Fruit fly (Drosophila melanogaster) whole organism, embryonic: ENCODE results near the gene Atg2.
A peak's percentile ranks its signal among the peaks of the same experiment; 100 is the strongest.

Experiments
- Ada2b ChIP-seq: fragments of 200-800 bp; sonication (Bioruptor generic); IDR thresholded peaks from 2 replicates; pipeline ENCODE4 v1.3.6; 2022; ENCODE audit warnings: missing biosample characterization, missing genetic modification characterization
- CG10462 ChIP-seq: fragments of 200-800 bp; sonication (Bioruptor generic); optimal IDR thresholded peaks from 2 replicates; lab custom pipeline; 2016; ENCODE audit warnings: missing biosample characterization, missing genetic modification characterization
- CG13894 ChIP-seq: fragments of 200-800 bp; sonication (Bioruptor generic); optimal IDR thresholded peaks from 3 replicates; lab custom pipeline; 2018; ENCODE audit warnings: missing biosample characterization, mild to moderate bottlenecking, missing genetic modification characterization, moderate library complexity
- CG14667 ChIP-seq: fragments of 200-800 bp; sonication (Bioruptor generic); IDR thresholded peaks from 2 replicates; pipeline ENCODE4 v1.3.6; 2022; ENCODE audit warnings: missing biosample characterization, missing genetic modification characterization
- CG18619 ChIP-seq: fragments of 200-800 bp; sonication (Bioruptor generic); optimal IDR thresholded peaks from 3 replicates; lab custom pipeline; 2017; ENCODE audit warnings: missing biosample characterization, mild to moderate bottlenecking, missing genetic modification characterization
- CG2875 ChIP-seq: fragments of 200-800 bp; sonication (Bioruptor generic); optimal IDR thresholded peaks from 2 replicates; lab custom pipeline; 2017; ENCODE audit warnings: missing biosample characterization, mild to moderate bottlenecking, missing genetic modification characterization, missing genetic modification reagents
- CG2889 ChIP-seq: fragments of 200-800 bp; sonication (Bioruptor generic); IDR thresholded peaks from 3 replicates; pipeline ENCODE4 v1.3.6; 2022; ENCODE audit warnings: missing biosample characterization, missing genetic modification characterization
- CG3065 ChIP-seq: fragments of 200-800 bp; sonication (Bioruptor generic); optimal IDR thresholded peaks from 2 replicates; lab custom pipeline; 2016; ENCODE audit warnings: missing biosample characterization, missing genetic modification characterization
- CG4820 ChIP-seq: fragments of 200-800 bp; sonication (Bioruptor generic); optimal IDR thresholded peaks from 3 replicates; lab custom pipeline; 2016; ENCODE audit warnings: missing biosample characterization, missing genetic modification characterization
- CG5245 ChIP-seq: fragments of 200-800 bp; sonication (Bioruptor generic); optimal IDR thresholded peaks from 3 replicates; lab custom pipeline; 2016; ENCODE audit warnings: missing biosample characterization, missing genetic modification characterization
- CG6791 ChIP-seq: fragments of 200-800 bp; sonication (Bioruptor generic); IDR thresholded peaks from 3 replicates; pipeline ENCODE4 v1.3.6; 2022; ENCODE audit warnings: missing biosample characterization, missing genetic modification characterization; ENCODE audit not compliant: partially characterized antibody
- CG7271 ChIP-seq: fragments of 200-800 bp; sonication (Bioruptor generic); optimal IDR thresholded peaks from 2 replicates; lab custom pipeline; 2018; ENCODE audit warnings: missing biosample characterization, mild to moderate bottlenecking, missing genetic modification characterization, moderate library complexity
- CG7745 ChIP-seq: fragments of 200-800 bp; sonication (Bioruptor generic); optimal IDR thresholded peaks from 2 replicates; lab custom pipeline; 2018; ENCODE audit warnings: missing biosample characterization, mild to moderate bottlenecking, missing genetic modification characterization, moderate library complexity
- CG7987 ChIP-seq: fragments of 200-800 bp; sonication (Bioruptor generic); optimal IDR thresholded peaks from 2 replicates; lab custom pipeline; 2018; ENCODE audit warnings: missing biosample characterization, mild to moderate bottlenecking, missing genetic modification characterization, moderate library complexity
- CG8359 ChIP-seq: fragments of 200-800 bp; sonication (Bioruptor generic); optimal IDR thresholded peaks from 2 replicates; lab custom pipeline; 2017; ENCODE audit warnings: missing biosample characterization, mild to moderate bottlenecking, missing genetic modification characterization, borderline replicate concordance
- D19B ChIP-seq: fragments of 200-800 bp; sonication (Bioruptor generic); optimal IDR thresholded peaks from 2 replicates; lab custom pipeline; 2017; ENCODE audit warnings: missing biosample characterization, mild to moderate bottlenecking, missing genetic modification characterization
- Dbx ChIP-seq: fragments of 200-800 bp; sonication (Bioruptor generic); IDR thresholded peaks from 3 replicates; pipeline ENCODE4 v1.3.6; 2022; ENCODE audit warnings: missing biosample characterization, missing genetic modification characterization
- Doc3 ChIP-seq: fragments of 200-800 bp; sonication (Bioruptor generic); IDR thresholded peaks from 3 replicates; pipeline ENCODE4 v1.3.6; 2022; ENCODE audit warnings: missing biosample characterization, missing genetic modification characterization; ENCODE audit not compliant: partially characterized antibody
- Elba2 ChIP-seq: fragments of 200-800 bp; sonication (Bioruptor generic); optimal IDR thresholded peaks from 3 replicates; lab custom pipeline; 2016; ENCODE audit warnings: missing biosample characterization, missing genetic modification characterization
- H2.0 ChIP-seq: fragments of 200-800 bp; sonication (Bioruptor generic); IDR thresholded peaks from 2 replicates; pipeline ENCODE4 v1.3.6; 2022; ENCODE audit warnings: missing biosample characterization, missing genetic modification characterization
- Hmx ChIP-seq: fragments of 200-800 bp; sonication (Bioruptor generic); optimal IDR thresholded peaks from 2 replicates; lab custom pipeline; 2016; ENCODE audit warnings: missing biosample characterization, missing genetic modification characterization
- Hr78 ChIP-seq, 2 experiments: fragments of 200-800 bp in 1 of 2; fragments of >200 bp in 1 of 2; sonication (Bioruptor generic) in 1 of 2; optimal IDR thresholded peaks; 2 replicates each; lab custom pipeline; 2017 to 2019; ENCODE audit warnings: missing biosample characterization in 2 of 2, missing genetic modification characterization in 2 of 2, mild to moderate bottlenecking in 1 of 2, moderate library complexity in 1 of 2
- Kr ChIP-seq: fragments of 200-800 bp; sonication (Bioruptor generic); optimal IDR thresholded peaks from 2 replicates; lab custom pipeline; 2017; ENCODE audit warnings: missing biosample characterization, mild to moderate bottlenecking, missing genetic modification characterization
- Max ChIP-seq: fragments of 200-800 bp; sonication (Bioruptor generic); optimal IDR thresholded peaks from 2 replicates; lab custom pipeline; 2016; ENCODE audit warnings: missing biosample characterization, mild to moderate bottlenecking, missing genetic modification characterization
- Myb ChIP-seq: fragments of 200-800 bp; sonication (Bioruptor generic); optimal IDR thresholded peaks from 2 replicates; lab custom pipeline; 2016; ENCODE audit warnings: missing biosample characterization, missing genetic modification characterization
- Nf-YC ChIP-seq: fragments of 200-800 bp; optimal IDR thresholded peaks from 3 replicates; lab custom pipeline; 2019; ENCODE audit warnings: missing biosample characterization, mild to moderate bottlenecking, missing genetic modification characterization, moderate library complexity
- Rfx ChIP-seq: fragments of 200-800 bp; sonication (Bioruptor generic); IDR thresholded peaks from 2 replicates; pipeline ENCODE4 v1.3.6; 2022; ENCODE audit warnings: missing biosample characterization, missing genetic modification characterization
- Vsx1 ChIP-seq: fragments of 200-800 bp; sonication (Bioruptor generic); optimal IDR thresholded peaks from 2 replicates; lab custom pipeline; 2017; ENCODE audit warnings: missing biosample characterization, mild to moderate bottlenecking, missing genetic modification characterization, missing genetic modification reagents
- abd-A ChIP-seq: fragments of 200-800 bp; sonication (Bioruptor generic); optimal IDR thresholded peaks from 3 replicates; lab custom pipeline; 2019; ENCODE audit warnings: missing biosample characterization, mild to moderate bottlenecking, missing genetic modification characterization, moderate library complexity
- ap ChIP-seq: fragments of 200-800 bp; sonication (Bioruptor generic); IDR thresholded peaks from 2 replicates; pipeline ENCODE4 v1.3.6; 2022; ENCODE audit warnings: missing biosample characterization, missing genetic modification characterization
- bigmax ChIP-seq: fragments of 200-800 bp; sonication (Bioruptor generic); optimal IDR thresholded peaks from 2 replicates; lab custom pipeline; 2018; ENCODE audit warnings: missing biosample characterization, mild to moderate bottlenecking, missing genetic modification characterization
- cad ChIP-seq: fragments of >200 bp; optimal IDR thresholded peaks from 2 replicates; lab custom pipeline; 2017; ENCODE audit warnings: missing biosample characterization, missing genetic modification characterization
- chm ChIP-seq: fragments of 200-800 bp; sonication (Bioruptor generic); IDR thresholded peaks from 2 replicates; pipeline ENCODE4 v1.3.6; 2022; ENCODE audit warnings: missing biosample characterization, missing genetic modification characterization
- corto ChIP-seq: fragments of 200-800 bp; sonication (Bioruptor generic); optimal IDR thresholded peaks from 2 replicates; lab custom pipeline; 2016; ENCODE audit warnings: missing biosample characterization, mild to moderate bottlenecking, missing genetic modification characterization, moderate library complexity
- da ChIP-seq: fragments of 200-800 bp; sonication (Bioruptor generic); optimal IDR thresholded peaks from 2 replicates; lab custom pipeline; 2016; ENCODE audit warnings: missing biosample characterization, missing genetic modification characterization
- disco-r ChIP-seq: fragments of 200-800 bp; sonication (Bioruptor generic); optimal IDR thresholded peaks from 2 replicates; lab custom pipeline; 2016; ENCODE audit warnings: missing biosample characterization, missing genetic modification characterization
- fd102C ChIP-seq: fragments of 200-800 bp; sonication (Bioruptor generic); optimal IDR thresholded peaks from 2 replicates; lab custom pipeline; 2018; ENCODE audit warnings: missing biosample characterization, mild to moderate bottlenecking, missing genetic modification characterization, moderate library complexity
- ftz-f1 ChIP-seq: fragments of 200-800 bp; sonication (Bioruptor generic); optimal IDR thresholded peaks from 2 replicates; lab custom pipeline; 2016; ENCODE audit warnings: missing biosample characterization, missing genetic modification characterization
- ham ChIP-seq: fragments of 200-800 bp; sonication (Bioruptor generic); IDR thresholded peaks from 2 replicates; pipeline ENCODE4 v1.3.6; 2022; ENCODE audit warnings: missing biosample characterization, missing genetic modification characterization
- inv ChIP-seq: fragments of 200-800 bp; sonication (Bioruptor generic); IDR thresholded peaks from 2 replicates; pipeline ENCODE4 v1.3.6; 2022; ENCODE audit warnings: missing biosample characterization, missing genetic modification characterization; ENCODE audit not compliant: partially characterized antibody
- lola ChIP-seq, 3 experiments: fragments of >200 bp in 2 of 3; fragments of 200-800 bp in 1 of 3; sonication (Bioruptor generic) in 1 of 3; optimal IDR thresholded peaks; 2 replicates each; lab custom pipeline; 2017 to 2019; ENCODE audit warnings: missing biosample characterization in 3 of 3, missing genetic modification characterization in 3 of 3, mild to moderate bottlenecking in 1 of 3, moderate library complexity in 1 of 3
- nerfin-1 ChIP-seq: fragments of 200-800 bp; sonication (Bioruptor generic); optimal IDR thresholded peaks from 3 replicates; lab custom pipeline; 2019; ENCODE audit warnings: missing biosample characterization, mild to moderate bottlenecking, missing genetic modification characterization, moderate library complexity
- oc ChIP-seq: fragments of 200-800 bp; sonication (Bioruptor generic); optimal IDR thresholded peaks from 2 replicates; lab custom pipeline; 2018; ENCODE audit warnings: missing biosample characterization, mild to moderate bottlenecking, missing genetic modification characterization, moderate library complexity
- pho ChIP-seq: fragments of 200-800 bp; sonication (Bioruptor generic); optimal IDR thresholded peaks from 2 replicates; lab custom pipeline; 2016; ENCODE audit warnings: missing biosample characterization, missing genetic modification characterization
- pzg ChIP-seq: fragments of 200-800 bp; sonication (Bioruptor generic); optimal IDR thresholded peaks from 3 replicates; lab custom pipeline; 2018; ENCODE audit warnings: missing biosample characterization, mild to moderate bottlenecking, missing genetic modification characterization, moderate library complexity
- repo ChIP-seq: fragments of 200-800 bp; sonication (Bioruptor generic); optimal IDR thresholded peaks from 2 replicates; lab custom pipeline; 2016; ENCODE audit warnings: missing biosample characterization, missing genetic modification characterization
- shn ChIP-seq: fragments of 200-800 bp; sonication (Bioruptor generic); optimal IDR thresholded peaks from 3 replicates; lab custom pipeline; 2016; ENCODE audit warnings: missing biosample characterization, missing genetic modification characterization
- sqz ChIP-seq: fragments of 200-800 bp; sonication (Bioruptor generic); optimal IDR thresholded peaks from 3 replicates; lab custom pipeline; 2018; ENCODE audit warnings: missing biosample characterization, mild to moderate bottlenecking, missing genetic modification characterization
- unc-4 ChIP-seq: fragments of 200-800 bp; sonication (Bioruptor generic); IDR thresholded peaks from 2 replicates; pipeline ENCODE4 v1.3.6; 2022; ENCODE audit warnings: missing biosample characterization, missing genetic modification characterization; ENCODE audit not compliant: partially characterized antibody
- usp ChIP-seq: fragments of >200 bp; optimal IDR thresholded peaks from 2 replicates; lab custom pipeline; 2017; ENCODE audit warnings: missing biosample characterization, missing genetic modification characterization
- yki ChIP-seq: fragments of >200 bp; optimal IDR thresholded peaks from 3 replicates; lab custom pipeline; 2018

Atg2 gene

DNA sequence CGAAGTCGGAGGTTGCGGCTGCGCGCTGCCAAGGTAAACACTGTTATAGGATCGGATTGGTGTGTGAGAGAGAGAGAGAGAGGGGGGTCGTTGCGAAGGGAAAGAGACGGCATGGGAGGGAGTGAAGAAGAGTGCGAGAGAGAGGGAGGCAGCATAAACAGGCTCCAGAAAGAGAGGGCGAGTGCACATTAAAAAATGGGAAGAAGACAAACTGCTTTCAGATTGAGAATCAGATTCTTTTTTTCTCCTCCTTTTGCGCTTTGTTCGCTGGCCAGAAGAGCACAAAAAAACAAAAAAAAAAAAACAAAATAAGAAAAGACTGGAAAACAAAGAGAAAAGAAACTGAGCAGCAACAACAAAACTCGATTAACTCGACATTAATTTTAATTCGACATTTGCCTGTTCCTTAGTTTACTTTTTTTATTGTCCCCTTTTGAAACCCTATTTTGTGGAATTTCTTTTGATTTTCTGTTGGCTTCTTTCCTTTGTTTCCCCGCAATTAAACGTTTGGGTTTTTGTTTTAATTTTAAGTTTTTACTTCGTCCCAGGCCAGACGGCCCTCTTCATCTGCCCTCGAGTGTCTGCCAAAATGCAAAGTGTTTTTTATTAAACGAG, 34.2 kb downstream of the Atg2 start (continued):
- TF ChIP-seq pho (GFP tag; lab: Kevin White, UChicago) (no peak), shn (no peak), CG5245 (GFP tag; lab: Kevin White, UChicago) (no peak), inv (GFP tag; lab: Robert Waterston, UW) (no peak), CG8359 (GFP tag; lab: Kevin White, UChicago) (no peak), Doc3 (GFP tag; lab: Robert Waterston, UW) (no peak), cad (GFP tag; lab: Kevin White, UChicago) (peak; percentile 12), yki (lab: Kevin White, UChicago) (no peak), CG2875 (GFP tag; lab: Kevin White, UChicago) (no peak), ftz-f1 (GFP tag; lab: Kevin White, UChicago) (peak; percentile 5), Rfx (GFP tag; lab: Robert Waterston, UW) (peak; percentile 53), Hr78 (GFP tag; optimal IDR thresholded peaks at IDR 0.05; lab: Kevin White, UChicago) (no peak), corto (GFP tag; lab: Kevin White, UChicago) (no peak), CG10462 (no peak), Max (no peak), da (GFP tag; lab: Kevin White, UChicago) (no peak), chm (GFP tag; lab: Robert Waterston, UW) (no peak), CG14667 (no peak), Elba2 (GFP tag; lab: Kevin White, UChicago) (no peak), repo (GFP tag; lab: Kevin White, UChicago) (no peak), Dbx (no peak), ap (no peak), CG4820 (GFP tag; lab: Kevin White, UChicago) (no peak), CG7271 (tag; lab: Kevin White, UChicago) (no peak), H2.0 (GFP tag; lab: Robert Waterston, UW) (no peak), Hmx (GFP tag; lab: Kevin White, UChicago) (no peak), CG2889 (no peak), CG18619 (no peak), D19B (no peak), CG3065 (no peak), CG7745 (tag; lab: Kevin White, UChicago) (peak; percentile 80), ham (no peak), CG13894 (tag; lab: Kevin White, UChicago) (no peak), abd-A (tag; lab: Kevin White, UChicago) (no peak), nerfin-1 (tag; lab: Kevin White, UChicago) (no peak), pzg (no peak), Nf-YC (tag; lab: Kevin White, UChicago) (no peak), Myb (GFP tag; lab: Kevin White, UChicago) (no peak), usp (GFP tag; lab: Kevin White, UChicago) (no peak), bigmax (GFP tag; lab: Kevin White, UChicago) (no peak), oc (no peak), Vsx1 (GFP tag; lab: Kevin White, UChicago) (no peak), Ada2b (no peak), unc-4 (GFP tag; lab: Robert Waterston, UW) (no peak), disco-r (GFP tag; lab: Kevin White, UChicago) (no peak), lola (GFP tag; optimal IDR thresholded peaks at IDR 0.05; lab: Kevin White, UChicago) (no peak), CG6791 (GFP tag; lab: Robert Waterston, UW) (no peak), CG7987 (GFP tag; lab: Kevin White, UChicago) (no peak), fd102C (GFP tag; lab: Kevin White, UChicago) (no peak), Kr (GFP tag; lab: Kevin White, UChicago) (no peak), sqz (GFP tag; lab: Kevin White, UChicago) (peak; percentile 17)
